Worm (Caenorhabditis elegans): ENCODE measurements around the gene srr-10.
A peak's percentile ranks its signal among the peaks of the same experiment; 100 is the strongest.

The srr-10 gene

DNA sequence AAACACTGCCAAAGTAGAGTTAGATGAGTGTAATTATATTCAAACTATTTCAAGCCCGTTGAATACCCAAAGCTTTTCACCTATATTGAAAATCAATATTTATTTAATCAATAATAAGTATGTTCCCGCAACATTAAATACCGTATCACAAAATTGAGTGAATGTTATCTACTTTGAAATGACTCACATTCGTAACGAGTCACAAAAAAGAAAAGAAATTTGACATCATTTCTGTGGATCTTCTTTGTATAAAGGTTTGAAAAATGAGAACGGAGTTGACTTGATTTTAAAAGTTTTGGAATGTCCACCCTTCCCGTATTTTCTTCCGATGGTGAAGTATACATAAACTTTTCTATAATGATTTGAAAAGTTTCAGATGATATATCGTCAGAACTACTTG is at the start of gene srr-10:
Gene srr-10 (plus strand): TSS at position 301 of the 400 bp plus-strand sequence.
- TF ChIP-seq hlh-1 (tag; optimal IDR thresholded peaks at IDR 0.05) (no peak), snpc-4 (tag; optimal IDR thresholded peaks at IDR 0.05) (no peak), elt-1 (tag; optimal IDR thresholded peaks at IDR 0.05; ENCODE audit: borderline replicate concordance, insufficient read depth) (no peak), lin-13 (tag; optimal IDR thresholded peaks at IDR 0.05) (no peak)

DNA sequence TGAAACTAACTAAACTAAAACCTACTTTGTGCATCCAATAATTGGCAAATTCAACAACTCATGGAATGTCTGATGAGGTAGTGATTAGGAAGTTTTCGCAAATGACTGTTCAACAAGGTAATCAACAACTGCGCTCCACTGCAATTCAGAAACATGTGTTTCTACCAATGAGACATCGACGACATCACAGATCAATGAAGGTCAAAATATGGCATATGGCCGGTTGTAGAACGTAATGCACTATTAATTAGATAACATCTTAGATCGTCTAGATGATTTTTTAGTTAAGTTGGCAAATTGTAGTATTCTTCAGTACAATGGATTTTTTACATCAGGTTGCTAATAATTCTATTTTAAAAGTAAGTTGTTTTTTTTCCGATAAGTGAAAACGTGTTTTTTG is 49.2 kb upstream of the srr-10 start, which contains the start of the genes nhr-94 and nhr-152:
Gene nhr-94 (minus strand): TSS at position 147 of the 400 bp plus-strand sequence.
Gene nhr-152 (plus strand): TSS at position 162 of the 400 bp plus-strand sequence.
- TF ChIP-seq nhr-2 (tag; optimal IDR thresholded peaks at IDR 0.05) (peak; percentile 81), nhr-28 (tag; optimal IDR thresholded peaks at IDR 0.05) (no peak), elt-1 (tag; optimal IDR thresholded peaks at IDR 0.05; ENCODE audit: borderline replicate concordance, insufficient read depth) (peak; percentile 49)

DNA sequence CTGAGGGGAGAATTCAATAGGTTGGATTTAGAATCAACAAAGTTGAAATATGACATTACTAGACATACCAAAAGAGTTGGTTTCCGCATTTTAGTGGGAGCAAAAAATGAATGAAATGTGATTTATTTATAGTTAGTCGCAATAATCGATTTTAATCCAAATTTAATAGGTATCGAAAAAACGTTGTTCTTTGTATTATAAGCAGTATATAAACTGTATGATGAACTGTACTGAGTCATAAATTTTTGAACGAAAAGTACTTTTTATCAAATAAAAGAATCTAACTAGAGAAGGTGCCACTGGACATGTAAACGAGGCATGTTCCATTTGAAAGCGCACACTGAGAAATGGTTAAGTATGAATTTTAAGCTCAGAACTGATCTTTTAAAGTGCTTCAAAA is 45.5 kb upstream of the srr-10 start, which contains the start of gene C12D5.9:
Gene C12D5.9 (minus strand): TSS at position 101 of the 400 bp plus-strand sequence.
- no peak for TF ChIP-seq nhr-2 (tag; optimal IDR thresholded peaks at IDR 0.05)
- TF ChIP-seq elt-3 (tag; optimal IDR thresholded peaks at IDR 0.05) = no peak
- no peak for TF ChIP-seq bed-3 (GFP tag; optimal IDR thresholded peaks at IDR 0.05)
- TF ChIP-seq ceh-83 (GFP tag; optimal IDR thresholded peaks at IDR 0.05) = no peak
- TF ChIP-seq nhr-237 (tag; optimal IDR thresholded peaks at IDR 0.05) = no peak
- no peak for TF ChIP-seq snpc-4 (tag; optimal IDR thresholded peaks at IDR 0.05)
- no peak for TF ChIP-seq M03D4.4 (tag; optimal IDR thresholded peaks at IDR 0.05)
- TF ChIP-seq zip-8 (tag; optimal IDR thresholded peaks at IDR 0.05) = no peak

DNA sequence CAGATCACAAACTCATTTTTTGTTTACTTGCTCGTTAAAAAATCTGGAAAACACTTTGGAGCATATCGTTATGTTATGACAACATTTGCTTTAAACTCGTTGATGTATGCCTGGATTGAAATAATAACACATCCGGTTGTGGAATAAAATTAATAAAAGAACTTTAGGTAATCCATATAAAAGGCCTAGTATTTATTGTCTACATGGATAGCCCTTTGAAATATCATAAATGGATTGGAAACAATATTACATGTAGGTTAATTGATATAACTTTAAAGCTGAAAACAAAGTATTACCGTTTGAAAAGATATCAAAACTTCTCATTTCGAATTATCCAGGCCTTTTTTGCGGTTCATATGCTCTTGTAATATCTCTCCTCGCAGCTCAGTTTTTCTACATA is 44.8 kb upstream of the srr-10 start:
- TF ChIP-seq ceh-43 (GFP tag; optimal IDR thresholded peaks at IDR 0.05) (no peak), ztf-11 (tag; optimal IDR thresholded peaks at IDR 0.05) (no peak), unc-39 (tag; optimal IDR thresholded peaks at IDR 0.05) (no peak), elt-1 (tag; optimal IDR thresholded peaks at IDR 0.05; ENCODE audit: borderline replicate concordance, insufficient read depth) (no peak), bed-3 (GFP tag; optimal IDR thresholded peaks at IDR 0.05) (no peak), ham-2 (GFP tag; optimal IDR thresholded peaks at IDR 0.05) (no peak), pha-4 (tag; optimal IDR thresholded peaks at IDR 0.05) (no peak), ceh-39 (tag; optimal IDR thresholded peaks at IDR 0.05) (no peak), nhr-12 (tag; optimal IDR thresholded peaks at IDR 0.05) (no peak)

DNA sequence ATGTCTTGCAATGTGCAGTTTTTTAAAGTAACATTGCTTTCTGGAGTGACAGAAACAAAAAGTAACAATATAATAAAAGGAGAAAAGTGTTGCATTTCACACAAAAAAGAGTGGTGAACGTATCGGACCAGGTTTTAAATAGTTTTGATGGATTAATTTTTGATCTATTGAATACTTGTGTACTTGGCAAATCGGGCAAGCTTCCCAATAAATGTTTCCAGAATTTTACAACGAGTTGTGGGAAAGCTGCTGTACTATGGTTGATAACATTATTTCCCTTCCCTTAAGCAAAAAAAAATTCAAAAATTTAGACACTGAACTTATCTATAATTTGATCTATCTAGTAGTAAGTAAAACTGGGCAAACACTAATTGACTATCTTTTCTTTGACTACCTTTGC is 42.0 kb upstream of the srr-10 start, which contains the start of gene C12D5.10:
Gene C12D5.10 (minus strand): TSS at position 101 of the 400 bp plus-strand sequence.
- TF ChIP-seq unc-62 (GFP tag; optimal IDR thresholded peaks at IDR 0.05) = no peak
- TF ChIP-seq snpc-4 (tag; optimal IDR thresholded peaks at IDR 0.05) = no peak
- TF ChIP-seq sptf-1 (tag; optimal IDR thresholded peaks at IDR 0.05) = no peak
- TF ChIP-seq bed-3 (GFP tag; optimal IDR thresholded peaks at IDR 0.05) = no peak
- no peak for TF ChIP-seq flh-1 (GFP tag; optimal IDR thresholded peaks at IDR 0.05)
- no peak for TF ChIP-seq ham-2 (GFP tag; optimal IDR thresholded peaks at IDR 0.05)
- TF ChIP-seq ces-1 (GFP tag; optimal IDR thresholded peaks at IDR 0.05) = no peak
- no peak for TF ChIP-seq nhr-28 (tag; optimal IDR thresholded peaks at IDR 0.05)
- TF ChIP-seq unc-39 (tag; optimal IDR thresholded peaks at IDR 0.05) = no peak
- no peak for TF ChIP-seq mab-5 (tag; optimal IDR thresholded peaks at IDR 0.05)
- TF ChIP-seq ztf-11 (tag; optimal IDR thresholded peaks at IDR 0.05) = no peak
- TF ChIP-seq nhr-2 (tag; optimal IDR thresholded peaks at IDR 0.05) = no peak
- TF ChIP-seq mls-2 (tag; optimal IDR thresholded peaks at IDR 0.05) = no peak
- no peak for TF ChIP-seq ceh-39 (tag; optimal IDR thresholded peaks at IDR 0.05)
- TF ChIP-seq pha-4 (tag; optimal IDR thresholded peaks at IDR 0.05) = no peak

DNA sequence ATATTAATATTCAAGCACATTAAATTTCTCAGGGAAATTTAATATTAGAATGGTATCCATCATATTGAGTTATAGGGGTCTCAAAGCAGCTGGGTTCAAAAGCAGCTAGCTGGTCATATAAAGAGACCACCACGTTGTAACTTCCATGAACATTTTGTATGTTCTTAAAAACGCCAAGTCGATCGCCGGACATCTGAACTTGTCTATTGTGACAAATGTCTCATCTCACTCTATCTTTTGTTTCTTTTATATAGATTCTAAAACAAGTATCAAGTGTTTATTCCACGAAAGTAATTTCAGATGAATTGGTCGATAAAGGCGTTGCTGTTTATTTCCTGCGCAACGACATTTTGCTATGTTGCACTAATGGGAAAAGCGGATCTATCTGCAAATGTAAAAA is 38.6 kb upstream of the srr-10 start, which contains the start of gene ZK105.3:
Gene ZK105.3 (plus strand): TSS at position 301 of the 400 bp plus-strand sequence.
- no peak for TF ChIP-seq sem-2 (GFP tag; optimal IDR thresholded peaks at IDR 0.05)
- TF ChIP-seq nhr-76 (tag; optimal IDR thresholded peaks at IDR 0.05) = no peak
- TF ChIP-seq flh-1 (GFP tag; optimal IDR thresholded peaks at IDR 0.05) = no peak
- TF ChIP-seq elt-3 (tag; optimal IDR thresholded peaks at IDR 0.05) = no peak
- no peak for TF ChIP-seq unc-120 (tag; optimal IDR thresholded peaks at IDR 0.05; ENCODE audit: poor library complexity, severe bottlenecking)
- no peak for TF ChIP-seq nhr-12 (tag; optimal IDR thresholded peaks at IDR 0.05)
- TF ChIP-seq mls-2 (tag; optimal IDR thresholded peaks at IDR 0.05) = no peak
- TF ChIP-seq elt-1 (tag; optimal IDR thresholded peaks at IDR 0.05; ENCODE audit: borderline replicate concordance, insufficient read depth) = no peak
- no peak for TF ChIP-seq unc-62 (GFP tag; optimal IDR thresholded peaks at IDR 0.05)
- TF ChIP-seq lsy-2 (tag; optimal IDR thresholded peaks at IDR 0.05) = no peak
- no peak for TF ChIP-seq ces-1 (GFP tag; optimal IDR thresholded peaks at IDR 0.05)
- TF ChIP-seq sptf-1 (tag; optimal IDR thresholded peaks at IDR 0.05) = no peak
- no peak for TF ChIP-seq ceh-39 (tag; optimal IDR thresholded peaks at IDR 0.05)
- TF ChIP-seq ham-2 (GFP tag; optimal IDR thresholded peaks at IDR 0.05) = no peak
- TF ChIP-seq lin-13 (tag; optimal IDR thresholded peaks at IDR 0.05) = no peak

All from whole organism, mixed stage, embryonic.